Worm (Caenorhabditis elegans) whole organism, L1 larva: ENCODE data around the gene fbxa-25.

Experiments
- C34B4.2 ChIP-seq: sonication (generic microtip); optimal IDR thresholded peaks from 2 replicates; lab custom pipeline; 2017; ENCODE audit warnings: mild to moderate bottlenecking, missing genetic modification characterization, missing compliant biosample characterization
- blmp-1 ChIP-seq: fragments of 150-350 bp; optimal IDR thresholded peaks from 2 replicates; lab custom pipeline; 2014; ENCODE audit warnings: missing biosample characterization, missing genetic modification characterization
- ceh-63 ChIP-seq: fragments of 200-800 bp; sonication (Bioruptor generic); optimal IDR thresholded peaks from 2 replicates; lab custom pipeline; 2018; ENCODE audit warnings: mild to moderate bottlenecking, missing genetic modification characterization, missing compliant biosample characterization
- ceh-8 ChIP-seq: fragments of 200-800 bp; sonication (Bioruptor generic); optimal IDR thresholded peaks from 2 replicates; lab custom pipeline; 2018; ENCODE audit warnings: mild to moderate bottlenecking, missing genetic modification characterization, moderate library complexity, missing compliant biosample characterization
- ces-1 ChIP-seq: fragments of 150-350 bp; optimal IDR thresholded peaks from 2 replicates; lab custom pipeline; 2014; ENCODE audit warnings: missing biosample characterization, missing genetic modification reagents, missing genetic modification characterization
- efl-1 ChIP-seq, 4 experiments: fragments of 150-350 bp; optimal IDR thresholded peaks in 3 of 4; peaks in 1 of 4; 1 replicate in 1 of 4; 2 replicates in 3 of 4; lab custom pipeline; 2014; ENCODE audit warnings: missing biosample characterization in 2 of 4, missing genetic modification characterization in 2 of 4, missing genetic modification reagents in 2 of 4
- egl-27 ChIP-seq, 2 experiments: fragments of 150-350 bp in 1 of 2; sonication (generic microtip); optimal IDR thresholded peaks; 3 replicates each; lab custom pipeline; 2017 to 2018; ENCODE audit warnings: missing biosample characterization in 2 of 2, missing genetic modification characterization in 2 of 2, missing genetic modification reagents in 2 of 2
- elt-2 ChIP-seq: sonication (generic microtip); optimal IDR thresholded peaks from 2 replicates; lab custom pipeline; 2016; ENCODE audit warnings: missing genetic modification characterization, mild to moderate bottlenecking, inconsistent platforms, missing compliant biosample characterization, missing genetic modification reagents
- fkh-8 ChIP-seq: sonication (generic microtip); optimal IDR thresholded peaks from 2 replicates; lab custom pipeline; 2016; ENCODE audit warnings: mild to moderate bottlenecking, missing genetic modification characterization, missing compliant biosample characterization
- grh-1 ChIP-seq: fragments of 200-800 bp; sonication (Bioruptor generic); IDR thresholded peaks from 2 replicates; pipeline ENCODE4 v1.3.6; 2022; ENCODE audit warnings: missing genetic modification reagents, missing genetic modification characterization, missing compliant biosample characterization
- hpl-2 ChIP-seq: fragments of 150-350 bp; optimal IDR thresholded peaks from 2 replicates; lab custom pipeline; 2014; ENCODE audit warnings: missing biosample characterization, missing genetic modification reagents, missing genetic modification characterization
- isw-1 ChIP-seq: fragments of 200-800 bp; sonication (Bioruptor generic); IDR thresholded peaks from 2 replicates; pipeline ENCODE4 v1.3.6; 2022; ENCODE audit warnings: missing genetic modification characterization, missing compliant biosample characterization
- lin-14 ChIP-seq: fragments of 200-800 bp; sonication (Bioruptor generic); optimal IDR thresholded peaks from 2 replicates; lab custom pipeline; 2018; ENCODE audit warnings: mild to moderate bottlenecking, missing genetic modification characterization, moderate library complexity, missing compliant biosample characterization
- lin-15B ChIP-seq: fragments of 150-350 bp; sonication (generic microtip); optimal IDR thresholded peaks from 3 replicates; lab custom pipeline; 2014; ENCODE audit warnings: missing biosample characterization, missing genetic modification characterization
- lin-35 ChIP-seq, 2 experiments: fragments of 150-350 bp; optimal IDR thresholded peaks; 2 replicates each; lab custom pipeline; 2014; ENCODE audit warnings: missing biosample characterization in 2 of 2, missing genetic modification characterization in 2 of 2, missing genetic modification reagents in 2 of 2
- lir-3 ChIP-seq: sonication (generic microtip); optimal IDR thresholded peaks from 2 replicates; lab custom pipeline; 2016; ENCODE audit warnings: mild to moderate bottlenecking, missing genetic modification characterization, moderate library complexity, missing compliant biosample characterization; ENCODE audit not compliant: poor library complexity
- mdl-1 ChIP-seq, 2 experiments: fragments of 150-350 bp; optimal IDR thresholded peaks; 2 replicates each; lab custom pipeline; 2014 to 2017; ENCODE audit warnings: missing biosample characterization in 2 of 2, missing genetic modification characterization in 2 of 2, inconsistent platforms in 1 of 2
- nhr-11 ChIP-seq: fragments of 150-350 bp; optimal IDR thresholded peaks from 2 replicates; lab custom pipeline; 2014; ENCODE audit warnings: missing biosample characterization, missing genetic modification characterization
- nhr-12 ChIP-seq: sonication (generic microtip); optimal IDR thresholded peaks from 2 replicates; lab custom pipeline; 2017; ENCODE audit warnings: missing biosample characterization, missing genetic modification characterization
- nhr-19 ChIP-seq: fragments of 200-800 bp; sonication (Bioruptor generic); conservative IDR thresholded peaks from 2 replicates; pipeline ENCODE4 v1.3.6; 2022; ENCODE audit warnings: missing genetic modification characterization, missing compliant biosample characterization
- nhr-237 ChIP-seq: fragments of 150-350 bp; optimal IDR thresholded peaks from 2 replicates; lab custom pipeline; 2014; ENCODE audit warnings: missing biosample characterization, missing genetic modification characterization
- nhr-71 ChIP-seq: sonication (generic microtip); optimal IDR thresholded peaks from 2 replicates; lab custom pipeline; 2016; ENCODE audit warnings: mild to moderate bottlenecking, missing genetic modification characterization, moderate library complexity, missing compliant biosample characterization
- pax-3 ChIP-seq: fragments of 200-800 bp; sonication (Bioruptor generic); optimal IDR thresholded peaks from 2 replicates; lab custom pipeline; 2018; ENCODE audit warnings: mild to moderate bottlenecking, missing genetic modification characterization, moderate library complexity, missing compliant biosample characterization
- skn-1 ChIP-seq: fragments of 150-350 bp; optimal IDR thresholded peaks from 2 replicates; lab custom pipeline; 2014; ENCODE audit warnings: missing biosample characterization, missing genetic modification characterization
- snpc-4 ChIP-seq: fragments of 150-350 bp; optimal IDR thresholded peaks from 2 replicates; lab custom pipeline; 2014; ENCODE audit warnings: missing biosample characterization, missing genetic modification characterization
- snu-23 ChIP-seq: sonication (generic microtip); optimal IDR thresholded peaks from 2 replicates; lab custom pipeline; 2016; ENCODE audit warnings: missing genetic modification characterization, missing compliant biosample characterization
- tlp-1 ChIP-seq: fragments of 150-350 bp; optimal IDR thresholded peaks from 2 replicates; lab custom pipeline; 2014; ENCODE audit warnings: missing biosample characterization, missing genetic modification characterization
- unc-130 ChIP-seq: fragments of 150-350 bp; optimal IDR thresholded peaks from 2 replicates; lab custom pipeline; 2017; ENCODE audit warnings: missing biosample characterization, missing genetic modification characterization, inconsistent platforms
- unc-30 ChIP-seq: sonication (generic microtip); optimal IDR thresholded peaks from 2 replicates; lab custom pipeline; 2017; ENCODE audit warnings: missing biosample characterization, missing genetic modification characterization
- unc-62 ChIP-seq: fragments of 150-350 bp; optimal IDR thresholded peaks from 2 replicates; lab custom pipeline; 2014; ENCODE audit warnings: missing biosample characterization, missing genetic modification reagents, missing genetic modification characterization
- unc-98 ChIP-seq: fragments of 200-800 bp; sonication (Bioruptor generic); IDR thresholded peaks from 2 replicates; pipeline ENCODE4 v1.3.6; 2022; ENCODE audit warnings: missing genetic modification characterization, missing compliant biosample characterization
- vab-15 ChIP-seq: sonication (generic microtip); optimal IDR thresholded peaks from 2 replicates; lab custom pipeline; 2017; ENCODE audit warnings: missing genotype, mild to moderate bottlenecking, missing genetic modification characterization, missing compliant biosample characterization
- xbp-1 ChIP-seq: sonication (generic microtip); optimal IDR thresholded peaks from 2 replicates; lab custom pipeline; 2016; ENCODE audit warnings: missing genetic modification characterization, missing compliant biosample characterization
- zip-4 ChIP-seq: fragments of 200-800 bp; sonication (Bioruptor generic); optimal IDR thresholded peaks from 2 replicates; lab custom pipeline; 2018; ENCODE audit warnings: mild to moderate bottlenecking, missing genetic modification characterization, moderate library complexity, missing compliant biosample characterization

The fbxa-25 gene

ce11 chrIII:1388274-1389058, 39.2 kb upstream of the fbxa-25 start, which contains the start of gene pals-20:
Gene pals-20, minus strand, starts transcription at chrIII:1388324.
- TF ChIP-seq nhr-11 (tag; lab: Kevin White, UChicago), result no peak
- TF ChIP-seq nhr-71 (tag; lab: Kevin White, UChicago), result no peak
- TF ChIP-seq lin-35 (GFP tag; optimal IDR thresholded peaks at IDR 0.05; lab: Kevin White, UChicago), result no peak
- no peak for TF ChIP-seq ces-1
- no peak for TF ChIP-seq efl-1 (optimal IDR thresholded peaks at IDR 0.05; lab: Kevin White, UChicago)
- peak in 1 of 2 experiments; percentile 75 for TF ChIP-seq efl-1 (GFP tag; optimal IDR thresholded peaks at IDR 0.05 in 1 of 2; lab: Kevin White, UChicago)
- no peak for TF ChIP-seq zip-4
- no peak for TF ChIP-seq ceh-63 (GFP tag; lab: Kevin White, UChicago)

ce11 chrIII:1384694-1385093, 35.4 kb upstream of the fbxa-25 start:
- TF ChIP-seq unc-98 (GFP tag; lab: Robert Waterston, UW) (no peak), nhr-11 (tag; lab: Kevin White, UChicago) (no peak), hpl-2 (no peak), unc-30 (tag; lab: Kevin White, UChicago) (no peak), egl-27 (tag; optimal IDR thresholded peaks at IDR 0.05; lab: Kevin White, UChicago) (no peak), nhr-71 (tag; lab: Kevin White, UChicago) (no peak), blmp-1 (tag; lab: Kevin White, UChicago) (no peak), lin-15B (tag; lab: Kevin White, UChicago) (no peak), ceh-8 (no peak)

ce11 chrIII:1384092-1384491, 34.8 kb upstream of the fbxa-25 start, which contains the start of the genes fbxa-138 and Y82E9BR.5:
Gene fbxa-138, minus strand, starts transcription at chrIII:1384252.
Gene Y82E9BR.5, plus strand, starts transcription at chrIII:1384370.
- peak; percentile 70 for TF ChIP-seq elt-2 (tag; lab: Kevin White, UChicago)
- TF ChIP-seq unc-130 (tag; lab: Kevin White, UChicago), result no peak
- no peak for TF ChIP-seq pax-3 (tag; lab: Kevin White, UChicago)
- TF ChIP-seq nhr-19 (GFP tag; lab: Robert Waterston, UW), result no peak
- TF ChIP-seq fkh-8 (tag; lab: Kevin White, UChicago), result no peak
- TF ChIP-seq mdl-1 (tag; optimal IDR thresholded peaks at IDR 0.05; lab: Kevin White, UChicago), result no peak
- TF ChIP-seq nhr-237, result no peak
- no peak for TF ChIP-seq skn-1
- TF ChIP-seq C34B4.2 (tag; lab: Kevin White, UChicago), result no peak
- no peak for TF ChIP-seq efl-1 (optimal IDR thresholded peaks at IDR 0.05; lab: Kevin White, UChicago)
- no peak for TF ChIP-seq efl-1 (GFP tag; optimal IDR thresholded peaks at IDR 0.05 in 1 of 2; lab: Kevin White, UChicago)
- TF ChIP-seq tlp-1 (tag; lab: Kevin White, UChicago), result peak; percentile 17
- no peak for TF ChIP-seq snu-23 (GFP tag; lab: Kevin White, UChicago)
- no peak for TF ChIP-seq snpc-4 (tag; lab: Kevin White, UChicago)

- no peak for TF ChIP-seq vab-15 (tag; lab: Kevin White, UChicago)
- TF ChIP-seq unc-62 (GFP tag; lab: Kevin White, UChicago), result no peak
- no peak for TF ChIP-seq nhr-237
- no peak for TF ChIP-seq xbp-1 (tag; lab: Kevin White, UChicago)
- TF ChIP-seq nhr-12, result no peak
- TF ChIP-seq nhr-19 (GFP tag; lab: Robert Waterston, UW), result no peak
- no peak for TF ChIP-seq fkh-8 (tag; lab: Kevin White, UChicago)
- no peak for TF ChIP-seq zip-4
- no peak for TF ChIP-seq lir-3 (tag; lab: Kevin White, UChicago)
- TF ChIP-seq lin-14 (GFP tag; lab: Kevin White, UChicago), result no peak
- no peak for TF ChIP-seq snpc-4 (tag; lab: Kevin White, UChicago)
- no peak for TF ChIP-seq isw-1
- TF ChIP-seq grh-1 (GFP tag; lab: Robert Waterston, UW), result no peak
- TF ChIP-seq unc-130 (tag; lab: Kevin White, UChicago), result no peak
- no peak for TF ChIP-seq snu-23 (GFP tag; lab: Kevin White, UChicago)
Observed at ce11 chrIII:1383483-1383882, 34.2 kb upstream of the fbxa-25 start.
